Worm (Caenorhabditis elegans) whole organism, young adult: ENCODE measurements around the gene C07A9.10.

Experiments
- T26A5.8 ChIP-seq: sonication (generic microtip); optimal IDR thresholded peaks from 2 replicates; lab custom pipeline; 2016; ENCODE audit warnings: missing genetic modification characterization, missing compliant biosample characterization
- ama-1 ChIP-seq, 3 experiments: fragments of 150-350 bp in 1 of 3; sonication (generic microtip) in 2 of 3; optimal IDR thresholded peaks; 2 replicates each; lab custom pipeline; 2014 to 2018; ENCODE audit warnings: missing biosample characterization in 2 of 3, missing genetic modification characterization in 2 of 3, missing genetic modification reagents in 2 of 3
- attf-3 ChIP-seq: fragments of 200-800 bp; sonication (Bioruptor generic); conservative IDR thresholded peaks from 2 replicates; pipeline ENCODE4 v1.3.6; 2022; ENCODE audit warnings: missing genetic modification reagents, missing genetic modification characterization, missing compliant biosample characterization
- ceh-58 ChIP-seq: fragments of 200-800 bp; sonication (Bioruptor generic); IDR thresholded peaks from 2 replicates; pipeline ENCODE4 v1.3.6; 2022; ENCODE audit warnings: missing genetic modification characterization, missing compliant biosample characterization
- ceh-91 ChIP-seq: fragments of 200-800 bp; sonication (Bioruptor generic); IDR thresholded peaks from 2 replicates; pipeline ENCODE4 v1.3.6; 2022; ENCODE audit warnings: missing genetic modification reagents, missing genetic modification characterization, missing compliant biosample characterization
- dpl-1 ChIP-seq: fragments of 150-350 bp; optimal IDR thresholded peaks from 2 replicates; lab custom pipeline; 2014; ENCODE audit warnings: missing biosample characterization, missing genetic modification reagents, missing genetic modification characterization
- ekl-4 ChIP-seq: fragments of 200-800 bp; sonication (Bioruptor generic); IDR thresholded peaks from 2 replicates; pipeline ENCODE4 v1.3.6; 2022; ENCODE audit warnings: missing genetic modification reagents, missing genetic modification characterization, missing compliant biosample characterization
- hlh-26 ChIP-seq: fragments of 200-800 bp; sonication (Bioruptor generic); conservative IDR thresholded peaks from 2 replicates; pipeline ENCODE4 v1.3.6; 2022; ENCODE audit warnings: missing genetic modification reagents, missing genetic modification characterization, missing compliant biosample characterization
- madf-10 ChIP-seq: sonication (generic microtip); optimal IDR thresholded peaks from 2 replicates; lab custom pipeline; 2016; ENCODE audit warnings: mild to moderate bottlenecking, missing genetic modification characterization, missing compliant biosample characterization
- tbp1 ChIP-seq: fragments of 200-800 bp; sonication (Bioruptor generic); optimal IDR thresholded peaks from 2 replicates; lab custom pipeline; 2018; ENCODE audit warnings: mild to moderate bottlenecking, missing genetic modification characterization, missing compliant biosample characterization

DNA sequence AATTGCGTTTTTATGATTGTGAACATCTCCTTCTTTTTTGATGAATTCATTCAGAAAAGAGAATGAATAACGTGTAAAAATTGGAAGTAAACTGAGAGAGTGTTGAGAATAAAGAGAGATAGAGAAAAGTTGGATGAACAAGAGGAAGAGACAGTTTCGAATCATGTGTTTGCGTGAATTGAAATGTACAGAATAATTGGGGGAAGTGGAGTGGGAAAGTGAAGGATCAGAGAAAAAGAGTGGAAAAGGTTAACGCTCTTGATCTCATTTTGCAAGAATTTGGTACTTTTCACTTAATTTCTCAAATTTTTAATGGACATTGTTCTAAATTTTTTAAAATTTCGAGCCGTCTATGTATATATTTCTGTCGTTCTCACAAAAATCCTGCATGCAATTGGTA, 47.5 kb upstream of the C07A9.10 start:
- no peak for TF ChIP-seq madf-10 (tag; lab: Kevin White, UChicago)
- no peak for TF ChIP-seq dpl-1 (GFP tag; lab: Kevin White, UChicago)
- no peak for TF ChIP-seq T26A5.8 (tag; lab: Kevin White, UChicago)
- TF ChIP-seq attf-3 (GFP tag; lab: Robert Waterston, UW), result no peak
- no peak for TF ChIP-seq tbp1 (GFP tag; lab: Kevin White, UChicago)
- TF ChIP-seq ama-1 (optimal IDR thresholded peaks at IDR 0.05; lab: Kevin White, UChicago), result no peak
- TF ChIP-seq ama-1 (GFP tag; optimal IDR thresholded peaks at IDR 0.05; lab: Kevin White, UChicago), result no peak
- no peak for TF ChIP-seq ceh-91 (GFP tag; lab: Robert Waterston, UW)
- no peak for TF ChIP-seq ceh-58
- no peak for TF ChIP-seq hlh-26 (GFP tag; lab: Robert Waterston, UW)
- no peak for TF ChIP-seq ekl-4 (GFP tag; lab: Robert Waterston, UW)
